Worm (Caenorhabditis elegans): Measurements from ENCODE around the gene mtre-1.

Gene mtre-1

ce11 chrII:8016167-8016566, 34.2 kb downstream of the mtre-1 start:
- TF ChIP-seq zag-1 (tag; optimal IDR thresholded peaks at IDR 0.05) (no peak), sma-9 (GFP tag; optimal IDR thresholded peaks at IDR 0.05) (peak; percentile 99), sma-9 (tag; optimal IDR thresholded peaks at IDR 0.05) (no peak), egl-27 (tag; optimal IDR thresholded peaks at IDR 0.05) (peak; percentile 44), nhr-21 (tag; optimal IDR thresholded peaks at IDR 0.05) (peak; percentile 71), blmp-1 (tag; optimal IDR thresholded peaks at IDR 0.05; ENCODE audit: insufficient read depth) (peak; percentile 4), sma-3 (GFP tag; optimal IDR thresholded peaks at IDR 0.05) (peak; percentile 70), lsy-2 (tag; optimal IDR thresholded peaks at IDR 0.05) (peak in 1 of 2 experiments; percentile 40), gmeb-1 (tag; optimal IDR thresholded peaks at IDR 0.05) (peak; percentile 53), Y55F3AM.14 (GFP tag; optimal IDR thresholded peaks at IDR 0.05) (peak; percentile 21), nhr-10 (tag; optimal IDR thresholded peaks at IDR 0.05) (no peak), F13H6.1 (tag; optimal IDR thresholded peaks at IDR 0.05) (peak; percentile 51), mbf-1 (tag; optimal IDR thresholded peaks at IDR 0.05) (no peak), ama-1 (optimal IDR thresholded peaks at IDR 0.05) (peak; percentile 69), fos-1 (tag; optimal IDR thresholded peaks at IDR 0.05) (peak; percentile 22), nhr-129 (tag; optimal IDR thresholded peaks at IDR 0.05) (peak; percentile 65), mdl-1 (tag; optimal IDR thresholded peaks at IDR 0.05) (peak in 1 of 2 experiments; percentile 47)

- TF ChIP-seq nhr-77 (tag; optimal IDR thresholded peaks at IDR 0.05) (no peak), nhr-12 (tag; optimal IDR thresholded peaks at IDR 0.05) (no peak), ztf-4 (tag; optimal IDR thresholded peaks at IDR 0.05) (no peak), F13H6.1 (tag; optimal IDR thresholded peaks at IDR 0.05) (peak; percentile 50), sem-4 (tag; optimal IDR thresholded peaks at IDR 0.05) (no peak), sma-3 (GFP tag; optimal IDR thresholded peaks at IDR 0.05) (no peak), mab-5 (tag; optimal IDR thresholded peaks at IDR 0.05) (no peak), nhr-23 (tag; optimal IDR thresholded peaks at IDR 0.05) (no peak), nhr-129 (tag; optimal IDR thresholded peaks at IDR 0.05) (peak; percentile 77), fos-1 (tag; optimal IDR thresholded peaks at IDR 0.05) (peak; percentile 1), dmd-4 (tag; optimal IDR thresholded peaks at IDR 0.05) (no peak), crh-2 (tag; optimal IDR thresholded peaks at IDR 0.05) (peak; percentile 17), elt-3 (tag; optimal IDR thresholded peaks at IDR 0.05) (no peak), lsy-2 (tag; optimal IDR thresholded peaks at IDR 0.05) (peak in 1 of 2 experiments; percentile 26), snpc-4 (tag; optimal IDR thresholded peaks at IDR 0.05) (no peak), lin-39 (tag; optimal IDR thresholded peaks at IDR 0.05) (no peak), mdl-1 (tag; optimal IDR thresholded peaks at IDR 0.05) (no peak), aly-2 (tag; optimal IDR thresholded peaks at IDR 0.05) (no peak), ztf-11 (tag; optimal IDR thresholded peaks at IDR 0.05) (no peak), skn-1 (tag; optimal IDR thresholded peaks at IDR 0.05) (no peak), unc-55 (GFP tag; optimal IDR thresholded peaks at IDR 0.05) (no peak), ama-1 (optimal IDR thresholded peaks at IDR 0.05) (peak; percentile 66), nhr-25 (tag; optimal IDR thresholded peaks at IDR 0.05) (peak; percentile 57), C34F6.9 (tag; optimal IDR thresholded peaks at IDR 0.05) (no peak), gmeb-1 (tag; optimal IDR thresholded peaks at IDR 0.05) (peak; percentile 20), nhr-6 (tag; optimal IDR thresholded peaks at IDR 0.05) (no peak), ZK546.5 (tag; optimal IDR thresholded peaks at IDR 0.05) (no peak), ztf-1 (GFP tag; conservative IDR thresholded peaks at IDR 0.05) (no peak), Y55F3AM.14 (GFP tag; optimal IDR thresholded peaks at IDR 0.05) (no peak), sma-9 (GFP tag; optimal IDR thresholded peaks at IDR 0.05) (peak; percentile 42), sma-9 (tag; optimal IDR thresholded peaks at IDR 0.05) (no peak), nhr-237 (tag; optimal IDR thresholded peaks at IDR 0.05) (no peak), blmp-1 (tag; optimal IDR thresholded peaks at IDR 0.05; ENCODE audit: insufficient read depth) (peak; percentile 17), alr-1 (tag; optimal IDR thresholded peaks at IDR 0.05) (no peak)
These were observed 34.9 kb downstream of the mtre-1 start for ce11 chrII:8015483-8015938.

All from whole organism, L2 larva.